Fruit fly (Drosophila melanogaster) whole organism, embryonic: ENCODE results near the gene CG6843.

Source experiments
- B-H2 ChIP-seq: fragments of 200-800 bp; sonication (Bioruptor generic); optimal IDR thresholded peaks from 2 replicates; lab custom pipeline; 2018; ENCODE audit warnings: missing biosample characterization, mild to moderate bottlenecking, missing genetic modification characterization
- CG1024 ChIP-seq: fragments of 200-800 bp; sonication (Bioruptor generic); IDR thresholded peaks from 2 replicates; pipeline ENCODE4 v1.3.6; 2022; ENCODE audit warnings: missing biosample characterization, missing genetic modification characterization
- CG10959 ChIP-seq: fragments of 200-800 bp; sonication (Bioruptor generic); IDR thresholded peaks from 2 replicates; pipeline ENCODE4 v1.3.6; 2022; ENCODE audit warnings: missing biosample characterization, missing genetic modification characterization
- CG12219 ChIP-seq: fragments of 200-800 bp; sonication (Bioruptor generic); optimal IDR thresholded peaks from 3 replicates; lab custom pipeline; 2018; ENCODE audit warnings: missing biosample characterization, mild to moderate bottlenecking, missing genetic modification characterization
- CG13287 ChIP-seq: fragments of 200-800 bp; sonication (Bioruptor generic); IDR thresholded peaks from 2 replicates; pipeline ENCODE4 v1.3.6; 2022; ENCODE audit warnings: missing biosample characterization, missing genetic modification characterization; ENCODE audit not compliant: partially characterized antibody
- CG14050 ChIP-seq: fragments of 200-800 bp; sonication (Bioruptor generic); IDR thresholded peaks from 3 replicates; pipeline ENCODE4 v1.3.6; 2022; ENCODE audit warnings: missing biosample characterization, missing genetic modification characterization
- CG15514 ChIP-seq: fragments of 200-800 bp; sonication (Bioruptor generic); optimal IDR thresholded peaks from 3 replicates; lab custom pipeline; 2017; ENCODE audit warnings: missing biosample characterization, missing genetic modification characterization, mild to moderate bottlenecking, moderate library complexity, missing genetic modification reagents
- CG1792 ChIP-seq: fragments of 200-800 bp; sonication (Bioruptor generic); optimal IDR thresholded peaks from 2 replicates; lab custom pipeline; 2016; ENCODE audit warnings: missing biosample characterization, missing genetic modification characterization
- CG2678 ChIP-seq: fragments of 200-800 bp; sonication (Bioruptor generic); optimal IDR thresholded peaks from 3 replicates; lab custom pipeline; 2019; ENCODE audit warnings: missing biosample characterization, mild to moderate bottlenecking, missing genetic modification characterization, moderate library complexity
- CG2712 ChIP-seq: fragments of 200-800 bp; optimal IDR thresholded peaks from 3 replicates; lab custom pipeline; 2019; ENCODE audit warnings: missing biosample characterization, mild to moderate bottlenecking, missing genetic modification characterization, moderate library complexity
- CG31365 ChIP-seq: fragments of 200-800 bp; sonication (Bioruptor generic); optimal IDR thresholded peaks from 2 replicates; lab custom pipeline; 2018; ENCODE audit warnings: missing biosample characterization, mild to moderate bottlenecking, missing genetic modification characterization
- CG3281 ChIP-seq: fragments of 200-800 bp; sonication (Bioruptor generic); optimal IDR thresholded peaks from 3 replicates; lab custom pipeline; 2017; ENCODE audit warnings: missing biosample characterization, mild to moderate bottlenecking, missing genetic modification characterization
- CG34422 ChIP-seq: fragments of 200-800 bp; sonication (Bioruptor generic); IDR thresholded peaks from 3 replicates; pipeline ENCODE4 v1.3.6; 2022; ENCODE audit warnings: missing biosample characterization, missing genetic modification characterization
- CG4424 ChIP-seq: fragments of 200-800 bp; sonication (Bioruptor generic); optimal IDR thresholded peaks from 3 replicates; lab custom pipeline; 2016; ENCODE audit warnings: missing biosample characterization, missing genetic modification characterization
- CG4854 ChIP-seq: fragments of 200-800 bp; sonication (Bioruptor generic); optimal IDR thresholded peaks from 2 replicates; lab custom pipeline; 2016; ENCODE audit warnings: missing biosample characterization, missing genetic modification characterization, inconsistent platforms
- CG7745 ChIP-seq: fragments of 200-800 bp; sonication (Bioruptor generic); optimal IDR thresholded peaks from 2 replicates; lab custom pipeline; 2018; ENCODE audit warnings: missing biosample characterization, mild to moderate bottlenecking, missing genetic modification characterization, moderate library complexity
- CG7987 ChIP-seq: fragments of 200-800 bp; sonication (Bioruptor generic); optimal IDR thresholded peaks from 2 replicates; lab custom pipeline; 2018; ENCODE audit warnings: missing biosample characterization, mild to moderate bottlenecking, missing genetic modification characterization, moderate library complexity
- CG8944 ChIP-seq: fragments of 200-800 bp; sonication (Bioruptor generic); optimal IDR thresholded peaks from 3 replicates; lab custom pipeline; 2016; ENCODE audit warnings: missing biosample characterization, missing genetic modification characterization
- CG9817 ChIP-seq: fragments of 200-800 bp; sonication (Bioruptor generic); optimal IDR thresholded peaks from 2 replicates; lab custom pipeline; 2018; ENCODE audit warnings: missing biosample characterization, mild to moderate bottlenecking, missing genetic modification characterization, moderate library complexity
- CoRest ChIP-seq: fragments of 200-800 bp; sonication (Bioruptor generic); optimal IDR thresholded peaks from 3 replicates; lab custom pipeline; 2018; ENCODE audit warnings: missing biosample characterization, mild to moderate bottlenecking, missing genetic modification characterization, moderate library complexity
- D ChIP-seq, 2 experiments: fragments of 200-800 bp in 1 of 2; fragments of >200 bp in 1 of 2; sonication (Bioruptor generic) in 1 of 2; optimal IDR thresholded peaks; 2 replicates in 1 of 2; 3 replicates in 1 of 2; lab custom pipeline; 2017; ENCODE audit warnings: mild to moderate bottlenecking in 1 of 2, missing biosample characterization in 1 of 2, missing genetic modification characterization in 1 of 2, missing genetic modification reagents in 1 of 2
- H15 ChIP-seq: fragments of 200-800 bp; sonication (Bioruptor generic); IDR thresholded peaks from 3 replicates; pipeline ENCODE4 v1.3.6; 2022; ENCODE audit warnings: missing biosample characterization, missing genetic modification characterization
- HLH4C ChIP-seq: fragments of 200-800 bp; sonication (Bioruptor generic); IDR thresholded peaks from 3 replicates; pipeline ENCODE4 v1.3.6; 2022; ENCODE audit warnings: missing biosample characterization, missing genetic modification characterization; ENCODE audit not compliant: partially characterized antibody
- Mad ChIP-seq: fragments of 200-800 bp; sonication (Bioruptor generic); optimal IDR thresholded peaks from 2 replicates; lab custom pipeline; 2016; ENCODE audit warnings: missing biosample characterization, missing genetic modification characterization
- Nf-YA ChIP-seq: fragments of 200-800 bp; sonication (Bioruptor generic); IDR thresholded peaks from 2 replicates; pipeline ENCODE4 v1.3.6; 2022; ENCODE audit warnings: missing biosample characterization, missing genetic modification characterization
- NfI ChIP-seq: fragments of 200-800 bp; sonication (Bioruptor generic); optimal IDR thresholded peaks from 3 replicates; lab custom pipeline; 2018; ENCODE audit warnings: missing biosample characterization, mild to moderate bottlenecking, missing genetic modification characterization, moderate library complexity
- Scr ChIP-seq: fragments of 200-800 bp; sonication (Bioruptor generic); IDR thresholded peaks from 2 replicates; pipeline ENCODE4 v1.3.6; 2022; ENCODE audit warnings: missing biosample characterization, missing genetic modification characterization; ENCODE audit not compliant: partially characterized antibody
- ab ChIP-seq: fragments of 200-800 bp; sonication (Bioruptor generic); optimal IDR thresholded peaks from 2 replicates; lab custom pipeline; 2016; ENCODE audit warnings: missing biosample characterization, missing genetic modification characterization
- abd-A ChIP-seq: fragments of 200-800 bp; sonication (Bioruptor generic); optimal IDR thresholded peaks from 3 replicates; lab custom pipeline; 2019; ENCODE audit warnings: missing biosample characterization, mild to moderate bottlenecking, missing genetic modification characterization, moderate library complexity
- ase ChIP-seq: fragments of 200-800 bp; sonication (Bioruptor generic); IDR thresholded peaks from 3 replicates; pipeline ENCODE4 v1.3.6; 2022; ENCODE audit warnings: missing biosample characterization, missing genetic modification characterization
- az2 ChIP-seq: fragments of 200-800 bp; sonication (Bioruptor generic); optimal IDR thresholded peaks from 3 replicates; lab custom pipeline; 2016; ENCODE audit warnings: missing biosample characterization, missing genetic modification characterization
- chn ChIP-seq: fragments of 200-800 bp; sonication (Bioruptor generic); optimal IDR thresholded peaks from 2 replicates; lab custom pipeline; 2016; ENCODE audit warnings: missing biosample characterization, missing genetic modification characterization
- crp ChIP-seq, 2 experiments: fragments of 200-800 bp; sonication (Bioruptor generic); optimal IDR thresholded peaks; 2 replicates in 1 of 2; 3 replicates in 1 of 2; lab custom pipeline; 2017; ENCODE audit warnings: missing biosample characterization in 2 of 2, missing genetic modification characterization in 2 of 2, mild to moderate bottlenecking in 1 of 2, moderate library complexity in 1 of 2
- dan ChIP-seq: fragments of 200-800 bp; sonication (Bioruptor generic); IDR thresholded peaks from 2 replicates; pipeline ENCODE4 v1.3.6; 2022; ENCODE audit warnings: missing biosample characterization, missing genetic modification characterization
- dmrt99B ChIP-seq: fragments of 200-800 bp; sonication (Bioruptor generic); optimal IDR thresholded peaks from 2 replicates; lab custom pipeline; 2018; ENCODE audit warnings: missing biosample characterization, mild to moderate bottlenecking, missing genetic modification characterization, moderate library complexity
- hbn ChIP-seq: fragments of 200-800 bp; sonication (Bioruptor generic); IDR thresholded peaks from 2 replicates; pipeline ENCODE4 v1.3.6; 2022; ENCODE audit warnings: missing biosample characterization, missing genetic modification characterization; ENCODE audit not compliant: partially characterized antibody
- ind ChIP-seq: fragments of 200-800 bp; sonication (Bioruptor generic); optimal IDR thresholded peaks from 3 replicates; lab custom pipeline; 2016; ENCODE audit warnings: missing biosample characterization, missing genetic modification characterization
- knrl ChIP-seq: fragments of 200-800 bp; sonication (Bioruptor generic); IDR thresholded peaks from 3 replicates; pipeline ENCODE4 v1.3.6; 2022; ENCODE audit warnings: missing biosample characterization, missing genetic modification characterization; ENCODE audit not compliant: partially characterized antibody
- mld ChIP-seq: fragments of 200-800 bp; sonication (Bioruptor generic); IDR thresholded peaks from 3 replicates; pipeline ENCODE4 v1.3.6; 2022; ENCODE audit warnings: missing biosample characterization, missing genetic modification characterization; ENCODE audit not compliant: partially characterized antibody
- pfk ChIP-seq: fragments of 200-800 bp; sonication (Bioruptor generic); optimal IDR thresholded peaks from 2 replicates; lab custom pipeline; 2018; ENCODE audit warnings: missing biosample characterization, mild to moderate bottlenecking, missing genetic modification characterization, moderate library complexity
- rib ChIP-seq: fragments of 200-800 bp; sonication (Bioruptor generic); IDR thresholded peaks from 2 replicates; pipeline ENCODE4 v1.3.6; 2022; ENCODE audit warnings: missing biosample characterization, missing genetic modification characterization
- sna ChIP-seq: fragments of 200-800 bp; sonication (Bioruptor generic); IDR thresholded peaks from 2 replicates; pipeline ENCODE4 v1.3.6; 2022; ENCODE audit warnings: missing biosample characterization, missing genetic modification characterization; ENCODE audit not compliant: partially characterized antibody
- tap ChIP-seq: fragments of 200-800 bp; optimal IDR thresholded peaks from 3 replicates; lab custom pipeline; 2019; ENCODE audit warnings: missing biosample characterization, mild to moderate bottlenecking, missing genetic modification characterization, moderate library complexity
- tin ChIP-seq: fragments of 200-800 bp; sonication (Bioruptor generic); optimal IDR thresholded peaks from 3 replicates; lab custom pipeline; 2016; ENCODE audit warnings: missing biosample characterization, missing genetic modification characterization
- tx ChIP-seq: fragments of 200-800 bp; sonication (Bioruptor generic); optimal IDR thresholded peaks from 2 replicates; lab custom pipeline; 2016; ENCODE audit warnings: missing biosample characterization, missing genetic modification characterization
- wdn ChIP-seq: fragments of 200-800 bp; sonication (Bioruptor generic); IDR thresholded peaks from 2 replicates; pipeline ENCODE4 v1.3.6; 2022; ENCODE audit warnings: missing biosample characterization, missing genetic modification characterization
- yki ChIP-seq: fragments of >200 bp; optimal IDR thresholded peaks from 3 replicates; lab custom pipeline; 2018
- zen ChIP-seq: fragments of 200-800 bp; sonication (Bioruptor generic); optimal IDR thresholded peaks from 3 replicates; lab custom pipeline; 2018; ENCODE audit warnings: missing biosample characterization, mild to moderate bottlenecking, missing genetic modification characterization, moderate library complexity

CG6843 gene

dm6 chr3L:18869035-18869826 lies 32.2 kb upstream of the CG6843 start, which contains the start of gene Grx1 (continued):
- TF ChIP-seq sna: no peak
- peak; percentile 55 for TF ChIP-seq CG3281 (GFP tag; lab: Kevin White, UChicago)
- TF ChIP-seq Scr (GFP tag; lab: Robert Waterston, UW): no peak
- peak; percentile 14 for TF ChIP-seq zen (tag; lab: Kevin White, UChicago)
- TF ChIP-seq CG9817 (tag; lab: Kevin White, UChicago): peak; percentile 48
- peak; percentile 63 for TF ChIP-seq CG2678 (tag; lab: Kevin White, UChicago)
- TF ChIP-seq CG8944 (GFP tag; lab: Kevin White, UChicago): peak; percentile 4
- TF ChIP-seq CG13287 (GFP tag; lab: Robert Waterston, UW): peak; percentile 54
- no peak for TF ChIP-seq Nf-YA (GFP tag; lab: Robert Waterston, UW)
- peak; percentile 69 for TF ChIP-seq CG4424 (GFP tag; lab: Kevin White, UChicago)
- peak; percentile 33 for TF ChIP-seq CG12219 (GFP tag; lab: Kevin White, UChicago)
- no peak for TF ChIP-seq chn (GFP tag; lab: Kevin White, UChicago)
- no peak for TF ChIP-seq D (optimal IDR thresholded peaks at IDR 0.05; lab: Kevin White, UChicago)
- TF ChIP-seq D (GFP tag; optimal IDR thresholded peaks at IDR 0.05; lab: Kevin White, UChicago): peak; percentile 47
- no peak for TF ChIP-seq CG1024 (GFP tag; lab: Robert Waterston, UW)
- TF ChIP-seq abd-A: no peak
- peak; percentile 66 for TF ChIP-seq ind
- no peak for TF ChIP-seq rib (GFP tag; lab: Robert Waterston, UW)
- TF ChIP-seq NfI (GFP tag; lab: Kevin White, UChicago): peak; percentile 51
- TF ChIP-seq tx: peak; percentile 9
- TF ChIP-seq CG14050: peak; percentile 24; the same call in 1 of the 3 replicates
- TF ChIP-seq CG4854 (GFP tag; lab: Kevin White, UChicago): peak; percentile 8
- TF ChIP-seq CG7987: no peak
- no peak for TF ChIP-seq CG1792 (GFP tag; lab: Kevin White, UChicago)
- TF ChIP-seq CG7745 (tag; lab: Kevin White, UChicago): no peak
- peak; percentile 54 for TF ChIP-seq CoRest (tag; lab: Kevin White, UChicago)
- peak; percentile 40 for TF ChIP-seq B-H2 (GFP tag; lab: Kevin White, UChicago)
- TF ChIP-seq tap: peak; percentile 61
- TF ChIP-seq ase (GFP tag; lab: Robert Waterston, UW): 0 out of 3 replicates have a peak, but pooled peaks have one; percentile 23
- no peak for TF ChIP-seq HLH4C (GFP tag; lab: Robert Waterston, UW)
- TF ChIP-seq mld (GFP tag; lab: Robert Waterston, UW): no peak
- TF ChIP-seq H15 (GFP tag; lab: Robert Waterston, UW): no peak
- TF ChIP-seq hbn (GFP tag; lab: Robert Waterston, UW): 0 out of 2 replicates have a peak, but pooled peaks have one; percentile 14
- no peak for TF ChIP-seq wdn
- TF ChIP-seq CG34422 (GFP tag; lab: Robert Waterston, UW): no peak
- peak; percentile 46 for TF ChIP-seq CG15514 (GFP tag; lab: Kevin White, UChicago)
- TF ChIP-seq knrl: no peak
- TF ChIP-seq CG2712: peak; percentile 76
- TF ChIP-seq ab (GFP tag; lab: Kevin White, UChicago): no peak
- peak; percentile 49 to 90 for TF ChIP-seq crp (GFP tag; optimal IDR thresholded peaks at IDR 0.05; lab: Kevin White, UChicago)
- no peak for TF ChIP-seq dan (GFP tag; lab: Robert Waterston, UW)
- TF ChIP-seq pfk (GFP tag; lab: Kevin White, UChicago): no peak
- TF ChIP-seq yki (lab: Kevin White, UChicago): no peak
- TF ChIP-seq az2 (GFP tag; lab: Kevin White, UChicago): peak; percentile 69
- TF ChIP-seq Mad (GFP tag; lab: Kevin White, UChicago): peak; percentile 42
- TF ChIP-seq dmrt99B: peak; percentile 53
- peak; percentile 59 for TF ChIP-seq tin (GFP tag; lab: Kevin White, UChicago)
- no peak for TF ChIP-seq CG31365
- no peak for TF ChIP-seq CG10959 (GFP tag; lab: Robert Waterston, UW)
